Worm (Caenorhabditis elegans) whole organism, L4 larva: ENCODE data around the gene F59E11.6.

ENCODE experiments used
- fkh-10 ChIP-seq: fragments of 150-350 bp; optimal IDR thresholded peaks from 2 replicates; lab custom pipeline; 2014; ENCODE audit warnings: missing biosample characterization, missing genetic modification reagents, missing genetic modification characterization
- unc-130 ChIP-seq: sonication (generic microtip); optimal IDR thresholded peaks from 2 replicates; lab custom pipeline; 2016; ENCODE audit warnings: missing genetic modification reagents, missing genetic modification characterization, missing compliant biosample characterization
- zfp-3 ChIP-seq: fragments of 200-800 bp; sonication (Bioruptor generic); conservative IDR thresholded peaks from 2 replicates; pipeline ENCODE4 v1.3.6; 2022; ENCODE audit warnings: missing genetic modification reagents, missing genetic modification characterization, missing compliant biosample characterization
- ztf-7 ChIP-seq: fragments of 150-350 bp; optimal IDR thresholded peaks from 2 replicates; lab custom pipeline; 2014; ENCODE audit warnings: missing biosample characterization, missing genetic modification characterization

- TF ChIP-seq unc-130 (no peak), zfp-3 (no peak), ztf-7 (tag; lab: Kevin White, UChicago) (no peak), fkh-10 (GFP tag; lab: Kevin White, UChicago) (no peak)
Measured at ce11 chrV:8949873-8950272, 41.7 kb upstream of the F59E11.6 start.
